Fruit fly (Drosophila melanogaster) whole organism, pupa: ENCODE results near the gene CG13075.
A peak's percentile ranks its signal among the peaks of the same experiment; 100 is the strongest.

Experiments
- CG10348 ChIP-seq: fragments of 200-800 bp; sonication (Bioruptor generic); IDR thresholded peaks from 2 replicates; pipeline ENCODE4 v1.3.6; 2022; ENCODE audit warnings: missing biosample characterization, missing genetic modification characterization
- CG12605 ChIP-seq: fragments of 200-800 bp; sonication (Bioruptor generic); IDR thresholded peaks from 2 replicates; pipeline ENCODE4 v1.3.6; 2022; ENCODE audit warnings: missing biosample characterization, missing genetic modification characterization
- CG13204 ChIP-seq: fragments of 200-800 bp; sonication (Bioruptor generic); optimal IDR thresholded peaks from 2 replicates; lab custom pipeline; 2018; ENCODE audit warnings: missing biosample characterization, mild to moderate bottlenecking, missing genetic modification characterization, moderate library complexity
- CG14655 ChIP-seq: fragments of 200-800 bp; sonication (Bioruptor generic); optimal IDR thresholded peaks from 3 replicates; lab custom pipeline; 2017; ENCODE audit warnings: mild to moderate bottlenecking, missing biosample characterization, missing genetic modification reagents, missing genetic modification characterization
- CG15710 ChIP-seq: fragments of 200-800 bp; sonication (Bioruptor generic); optimal IDR thresholded peaks from 2 replicates; lab custom pipeline; 2018; ENCODE audit warnings: missing biosample characterization, mild to moderate bottlenecking, missing genetic modification characterization, moderate library complexity
- CG17806 ChIP-seq: fragments of 200-800 bp; sonication (Bioruptor generic); optimal IDR thresholded peaks from 2 replicates; lab custom pipeline; 2018; ENCODE audit warnings: missing biosample characterization, mild to moderate bottlenecking, missing genetic modification characterization, moderate library complexity
- CG32121 ChIP-seq: fragments of 200-800 bp; sonication (Bioruptor generic); IDR thresholded peaks from 2 replicates; pipeline ENCODE4 v1.3.6; 2022; ENCODE audit warnings: missing biosample characterization, missing genetic modification characterization
- CG34367 ChIP-seq: fragments of 200-800 bp; sonication (Bioruptor generic); optimal IDR thresholded peaks from 2 replicates; lab custom pipeline; 2018; ENCODE audit warnings: missing biosample characterization, mild to moderate bottlenecking, missing genetic modification characterization
- CG4496 ChIP-seq: fragments of 200-800 bp; sonication (Bioruptor generic); IDR thresholded peaks from 3 replicates; pipeline ENCODE4 v1.3.6; 2022; ENCODE audit warnings: missing biosample characterization, missing genetic modification characterization
- CG8159 ChIP-seq: fragments of 200-800 bp; sonication (Bioruptor generic); optimal IDR thresholded peaks from 3 replicates; lab custom pipeline; 2018; ENCODE audit warnings: missing biosample characterization, mild to moderate bottlenecking, missing genetic modification characterization, moderate library complexity
- CG8301 ChIP-seq: fragments of 200-800 bp; sonication (Bioruptor generic); optimal IDR thresholded peaks from 2 replicates; lab custom pipeline; 2018; ENCODE audit warnings: missing biosample characterization, mild to moderate bottlenecking, missing genetic modification characterization
- CG9948 ChIP-seq: fragments of 200-800 bp; sonication (Bioruptor generic); optimal IDR thresholded peaks from 2 replicates; lab custom pipeline; 2018; ENCODE audit warnings: missing biosample characterization, mild to moderate bottlenecking, missing genetic modification characterization, moderate library complexity
- D1 ChIP-seq: fragments of 200-800 bp; sonication (Bioruptor generic); optimal IDR thresholded peaks from 2 replicates; lab custom pipeline; 2018; ENCODE audit warnings: missing biosample characterization, mild to moderate bottlenecking, missing genetic modification characterization, moderate library complexity
- EcR ChIP-seq: fragments of 200-800 bp; sonication (Bioruptor generic); optimal IDR thresholded peaks from 3 replicates; lab custom pipeline; 2019; ENCODE audit warnings: missing biosample characterization, missing genetic modification characterization, mild to moderate bottlenecking, moderate library complexity, missing genetic modification reagents
- Ets98B ChIP-seq: fragments of 200-800 bp; sonication (Bioruptor generic); IDR thresholded peaks from 2 replicates; pipeline ENCODE4 v1.3.6; 2022; ENCODE audit warnings: missing biosample characterization, missing genetic modification characterization
- Pif1A ChIP-seq: fragments of 200-800 bp; sonication (Bioruptor generic); optimal IDR thresholded peaks from 3 replicates; lab custom pipeline; 2016; ENCODE audit warnings: missing biosample characterization, missing genetic modification characterization
- Pif1B ChIP-seq: fragments of 200-800 bp; sonication (Bioruptor generic); optimal IDR thresholded peaks from 3 replicates; lab custom pipeline; 2016; ENCODE audit warnings: missing biosample characterization, missing genetic modification characterization
- Snoo ChIP-seq: fragments of 200-800 bp; sonication (Bioruptor generic); optimal IDR thresholded peaks from 3 replicates; lab custom pipeline; 2017; ENCODE audit warnings: missing biosample characterization, mild to moderate bottlenecking, missing genetic modification characterization, inconsistent platforms
- fd96Ca ChIP-seq: fragments of 200-800 bp; sonication (Bioruptor generic); IDR thresholded peaks from 3 replicates; pipeline ENCODE4 v1.3.6; 2022; ENCODE audit warnings: missing biosample characterization, missing genetic modification characterization
- gl ChIP-seq: fragments of 200-800 bp; sonication (Bioruptor generic); optimal IDR thresholded peaks from 2 replicates; lab custom pipeline; 2018; ENCODE audit warnings: missing biosample characterization, mild to moderate bottlenecking, missing genetic modification characterization
- rn ChIP-seq: fragments of 200-800 bp; sonication (Bioruptor generic); IDR thresholded peaks from 2 replicates; pipeline ENCODE4 v1.3.6; 2022; ENCODE audit warnings: missing biosample characterization, missing genetic modification characterization

The CG13075 gene

dm6 chr3L:16043782-16044352 lies 39.9 kb upstream of the CG13075 start:
- TF ChIP-seq CG12605 (GFP tag; lab: Robert Waterston, UW) (no peak), CG9948 (tag; lab: Kevin White, UChicago) (no peak), Pif1B (GFP tag; lab: Kevin White, UChicago) (no peak), gl (tag; lab: Kevin White, UChicago) (no peak), D1 (tag; lab: Kevin White, UChicago) (no peak), CG32121 (GFP tag; lab: Robert Waterston, UW) (no peak), CG8301 (tag; lab: Kevin White, UChicago) (no peak), CG10348 (GFP tag; lab: Robert Waterston, UW) (no peak), CG13204 (GFP tag; lab: Kevin White, UChicago) (no peak), CG15710 (no peak), CG8159 (tag; lab: Kevin White, UChicago) (no peak), rn (GFP tag; lab: Robert Waterston, UW) (no peak), Pif1A (no peak)

DNA sequence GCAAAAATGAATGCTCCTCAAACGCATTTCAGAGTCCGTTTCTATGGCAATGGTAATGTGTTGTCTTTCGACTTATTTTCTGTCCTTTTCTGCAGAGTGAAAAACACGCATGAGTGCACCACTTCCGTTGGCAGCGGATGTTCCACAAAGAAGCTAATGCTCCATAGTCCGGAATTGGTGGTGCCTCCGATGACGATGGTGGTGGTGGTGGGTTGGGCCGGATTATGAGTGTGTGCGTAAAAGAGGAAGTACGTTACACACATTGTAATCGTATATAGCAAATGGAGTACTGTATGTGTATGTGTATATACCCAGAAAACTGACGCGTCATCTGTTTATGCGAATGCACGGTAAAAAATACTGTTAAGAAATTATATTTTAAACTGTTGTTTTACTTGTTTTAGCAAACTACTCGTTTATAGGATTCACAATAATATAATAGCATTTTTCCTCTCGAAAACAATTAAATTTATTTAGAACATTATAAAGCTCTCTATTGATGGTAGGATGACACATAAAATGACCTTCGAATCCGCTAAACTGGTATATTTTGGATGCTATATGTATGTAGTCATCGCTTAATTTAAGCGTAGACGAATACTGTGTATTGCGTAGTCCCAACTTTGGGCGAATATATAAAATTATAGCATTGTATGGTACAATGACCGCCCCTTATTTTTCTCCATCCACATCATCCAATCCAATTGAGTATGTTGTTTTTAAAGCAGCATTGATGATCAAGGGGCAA lies 38.5 kb upstream of the CG13075 start:
- TF ChIP-seq CG13204 (GFP tag; lab: Kevin White, UChicago), result no peak
- TF ChIP-seq CG8301 (tag; lab: Kevin White, UChicago), result no peak
- TF ChIP-seq CG32121 (GFP tag; lab: Robert Waterston, UW), result peak; percentile 34
- no peak for TF ChIP-seq CG34367
- no peak for TF ChIP-seq rn (GFP tag; lab: Robert Waterston, UW)
- peak; percentile 66 for TF ChIP-seq CG8159 (tag; lab: Kevin White, UChicago)
- TF ChIP-seq CG15710, result peak; percentile 25
- no peak for TF ChIP-seq EcR (GFP tag; lab: Kevin White, UChicago)
- TF ChIP-seq CG17806 (tag; lab: Kevin White, UChicago), result peak; percentile 44
- no peak for TF ChIP-seq D1 (tag; lab: Kevin White, UChicago)
- peak; percentile 41 for TF ChIP-seq gl (tag; lab: Kevin White, UChicago)
- TF ChIP-seq CG12605 (GFP tag; lab: Robert Waterston, UW), result peak; percentile 11; the same call in 1 of the 2 replicates
- TF ChIP-seq CG10348 (GFP tag; lab: Robert Waterston, UW), result no peak
- TF ChIP-seq CG4496 (GFP tag; lab: Robert Waterston, UW), result peak; percentile 33; the same call in 2 of the 3 replicates
- no peak for TF ChIP-seq Snoo (tag; lab: Kevin White, UChicago)
- TF ChIP-seq Ets98B, result peak; percentile 12; the same call in 1 of the 2 replicates
- TF ChIP-seq Pif1B (GFP tag; lab: Kevin White, UChicago), result no peak
- no peak for TF ChIP-seq Pif1A
- no peak for TF ChIP-seq CG14655
- TF ChIP-seq CG9948 (tag; lab: Kevin White, UChicago), result no peak
- peak; percentile 39; the same call in 1 of the 3 replicates for TF ChIP-seq fd96Ca (GFP tag; lab: Robert Waterston, UW)

DNA sequence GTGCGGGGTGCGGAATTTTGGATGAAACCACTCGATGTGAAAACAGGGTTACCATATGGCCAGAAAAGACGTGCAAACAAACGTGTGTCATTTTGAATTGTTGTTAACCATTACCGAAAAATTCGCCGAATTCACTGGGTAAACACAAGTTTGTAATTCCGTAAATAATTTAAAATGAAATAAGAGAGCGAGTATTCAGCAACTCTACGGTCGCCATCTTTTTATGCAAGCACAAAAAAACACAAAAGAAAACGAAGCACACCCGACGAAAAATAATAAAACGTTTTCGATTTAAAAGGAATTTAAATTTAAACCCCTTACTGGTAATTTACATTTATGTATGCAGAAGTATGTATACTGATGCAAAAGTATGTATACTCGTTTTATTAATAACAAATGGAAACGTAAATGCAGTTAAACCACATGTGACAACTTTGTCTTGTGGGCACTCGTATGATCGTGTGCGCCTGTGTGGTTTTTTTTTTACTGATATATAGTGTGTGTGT lies 37.9 kb upstream of the CG13075 start:
- TF ChIP-seq CG10348 (GFP tag; lab: Robert Waterston, UW) (peak; percentile 60), CG12605 (GFP tag; lab: Robert Waterston, UW) (peak; percentile 97), Pif1A (peak; percentile 97), CG17806 (tag; lab: Kevin White, UChicago) (peak; percentile 94), Ets98B (peak; percentile 96), CG8159 (tag; lab: Kevin White, UChicago) (peak; percentile 94), D1 (tag; lab: Kevin White, UChicago) (peak; percentile 81), EcR (GFP tag; lab: Kevin White, UChicago) (peak; percentile 19), CG4496 (GFP tag; lab: Robert Waterston, UW) (peak; percentile 97), Pif1B (GFP tag; lab: Kevin White, UChicago) (peak; percentile 95), CG15710 (peak; percentile 95), rn (GFP tag; lab: Robert Waterston, UW) (peak; percentile 84), Snoo (tag; lab: Kevin White, UChicago) (peak; percentile 80), CG9948 (tag; lab: Kevin White, UChicago) (peak; percentile 91), CG14655 (peak; percentile 91), CG8301 (tag; lab: Kevin White, UChicago) (peak; percentile 94), CG32121 (GFP tag; lab: Robert Waterston, UW) (peak; percentile 96), CG13204 (GFP tag; lab: Kevin White, UChicago) (peak; percentile 64), gl (tag; lab: Kevin White, UChicago) (peak; percentile 92), fd96Ca (GFP tag; lab: Robert Waterston, UW) (peak; percentile 94), CG34367 (peak; percentile 95)

DNA sequence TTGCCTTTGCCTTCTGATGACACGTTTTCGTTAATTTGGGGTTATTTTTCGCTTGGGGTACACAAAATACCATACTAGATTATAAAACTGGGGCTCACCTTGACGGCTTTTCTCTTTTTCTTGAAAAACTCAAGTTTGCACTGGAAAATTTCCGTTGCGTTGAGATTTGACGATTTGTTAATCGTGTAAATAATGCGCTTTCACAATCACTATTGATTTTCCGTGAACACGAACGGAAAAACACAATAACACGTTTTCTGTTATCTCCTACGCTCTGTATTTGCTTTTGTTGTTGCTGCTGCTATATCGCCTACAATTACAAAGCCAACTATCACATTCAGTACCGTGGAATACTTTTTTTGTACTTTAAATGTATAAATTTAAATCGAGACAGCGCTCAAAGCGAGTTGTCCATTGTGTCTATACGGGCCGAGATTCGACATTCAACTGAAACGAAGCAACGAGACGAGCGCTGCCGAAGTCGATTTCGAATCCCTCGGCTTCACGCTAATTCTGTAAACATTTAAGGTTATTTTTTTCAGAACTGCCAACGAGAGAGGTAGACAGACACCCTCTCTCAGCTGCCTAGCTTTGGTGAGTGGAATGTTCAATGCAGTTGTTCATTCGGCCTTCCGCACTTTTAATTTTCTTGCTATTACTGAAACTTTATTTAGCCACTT lies 37.3 kb upstream of the CG13075 start:
- TF ChIP-seq CG12605 (GFP tag; lab: Robert Waterston, UW) (peak; percentile 68), CG32121 (GFP tag; lab: Robert Waterston, UW) (peak; percentile 31; the same call in 1 of the 2 replicates), CG15710 (no peak), rn (GFP tag; lab: Robert Waterston, UW) (no peak), CG14655 (peak; percentile 12), Ets98B (peak; percentile 48; the same call in 1 of the 2 replicates), fd96Ca (GFP tag; lab: Robert Waterston, UW) (peak; percentile 40; the same call in 2 of the 3 replicates), gl (tag; lab: Kevin White, UChicago) (no peak), CG17806 (tag; lab: Kevin White, UChicago) (peak; percentile 3), Pif1B (GFP tag; lab: Kevin White, UChicago) (peak; percentile 61), CG34367 (no peak), D1 (tag; lab: Kevin White, UChicago) (no peak), CG13204 (GFP tag; lab: Kevin White, UChicago) (peak; percentile 41), CG10348 (GFP tag; lab: Robert Waterston, UW) (no peak), Snoo (tag; lab: Kevin White, UChicago) (peak; percentile 1), CG8301 (tag; lab: Kevin White, UChicago) (no peak), CG8159 (tag; lab: Kevin White, UChicago) (no peak), CG9948 (tag; lab: Kevin White, UChicago) (no peak), EcR (GFP tag; lab: Kevin White, UChicago) (no peak), Pif1A (no peak), CG4496 (GFP tag; lab: Robert Waterston, UW) (peak; percentile 63; the same call in 2 of the 3 replicates)
